Worm (Caenorhabditis elegans) whole organism, L4 larva: ENCODE data around the gene hpo-28.

Source experiments
- Y75B8A.6 ChIP-seq: fragments of 200-800 bp; sonication (Bioruptor generic); IDR thresholded peaks from 2 replicates; pipeline ENCODE4 v1.3.6; 2022; ENCODE audit warnings: missing genetic modification reagents, missing genetic modification characterization, missing compliant biosample characterization
- ZK546.5 ChIP-seq, 2 experiments: sonication (generic microtip); optimal IDR thresholded peaks; 2 replicates each; lab custom pipeline; 2017; ENCODE audit warnings: missing biosample characterization in 2 of 2, missing genetic modification characterization in 2 of 2
- aha-1 ChIP-seq: fragments of 150-350 bp; peaks from one replicate; lab custom pipeline; 2014; ENCODE audit warnings: missing biosample characterization, missing genetic modification characterization
- aly-2 ChIP-seq: sonication (generic microtip); optimal IDR thresholded peaks from 2 replicates; lab custom pipeline; 2018; ENCODE audit warnings: missing biosample characterization, missing genetic modification characterization
- arid-1 ChIP-seq: fragments of 200-800 bp; sonication (Bioruptor generic); conservative IDR thresholded peaks from 2 replicates; pipeline ENCODE4 v1.3.6; 2022; ENCODE audit warnings: missing genetic modification reagents, missing genetic modification characterization, missing compliant biosample characterization
- attf-4 ChIP-seq: sonication (generic microtip); optimal IDR thresholded peaks from 3 replicates; lab custom pipeline; 2017; ENCODE audit warnings: missing biosample characterization, missing genetic modification characterization
- ceh-20 ChIP-seq: fragments of 200-800 bp; sonication (Bioruptor generic); IDR thresholded peaks from 2 replicates; pipeline ENCODE4 v1.3.6; 2022; ENCODE audit warnings: missing genetic modification reagents, missing genetic modification characterization, missing compliant biosample characterization
- ceh-44 ChIP-seq: fragments of 200-800 bp; sonication (Bioruptor generic); IDR thresholded peaks from 2 replicates; pipeline ENCODE4 v1.3.6; 2022; ENCODE audit warnings: missing genetic modification reagents, missing genetic modification characterization, missing compliant biosample characterization
- ceh-82 ChIP-seq: sonication (generic microtip); optimal IDR thresholded peaks from 2 replicates; lab custom pipeline; 2017; ENCODE audit warnings: missing biosample characterization, missing genetic modification characterization
- ctbp-1 ChIP-seq: fragments of 200-800 bp; sonication (Bioruptor generic); IDR thresholded peaks from 2 replicates; pipeline ENCODE4 v1.3.6; 2022; ENCODE audit warnings: missing genetic modification reagents, missing genetic modification characterization, missing compliant biosample characterization
- dmd-6 ChIP-seq: fragments of 200-800 bp; sonication (Bioruptor generic); IDR thresholded peaks from 2 replicates; pipeline ENCODE4 v1.3.6; 2022; ENCODE audit warnings: missing genetic modification reagents, missing genetic modification characterization, missing compliant biosample characterization
- dve-1 ChIP-seq: sonication (generic microtip); optimal IDR thresholded peaks from 2 replicates; lab custom pipeline; 2017; ENCODE audit warnings: antibody characterized with exemption, mild to moderate bottlenecking, missing genetic modification characterization, missing compliant biosample characterization; ENCODE audit not compliant: insufficient read depth
- gei-8 ChIP-seq: fragments of 200-800 bp; sonication (Bioruptor generic); optimal IDR thresholded peaks from 2 replicates; lab custom pipeline; 2018; ENCODE audit warnings: mild to moderate bottlenecking, missing genetic modification characterization, missing compliant biosample characterization
- hlh-30 ChIP-seq: sonication (generic microtip); optimal IDR thresholded peaks from 2 replicates; lab custom pipeline; 2017; ENCODE audit warnings: antibody characterized with exemption, mild to moderate bottlenecking, missing genetic modification characterization, missing compliant biosample characterization; ENCODE audit not compliant: insufficient read depth
- hmg-1.1 ChIP-seq: fragments of 200-800 bp; sonication (Bioruptor generic); IDR thresholded peaks from 2 replicates; pipeline ENCODE4 v1.3.6; 2022; ENCODE audit warnings: missing genetic modification reagents, missing genetic modification characterization, missing compliant biosample characterization
- lim-7 ChIP-seq: fragments of 200-800 bp; sonication (Bioruptor generic); IDR thresholded peaks from 2 replicates; pipeline ENCODE4 v1.3.6; 2022; ENCODE audit warnings: missing genetic modification characterization, missing compliant biosample characterization
- lin-15B ChIP-seq: fragments of 150-350 bp; sonication (generic microtip); optimal IDR thresholded peaks from 3 replicates; lab custom pipeline; 2014; ENCODE audit warnings: missing biosample characterization, missing genetic modification characterization
- lsy-2 ChIP-seq, 2 experiments: fragments of 150-350 bp in 1 of 2; sonication (generic microtip) in 1 of 2; optimal IDR thresholded peaks; 2 replicates each; lab custom pipeline; 2014 to 2017; ENCODE audit warnings: missing biosample characterization in 2 of 2, missing genetic modification characterization in 2 of 2
- madf-5 ChIP-seq, 2 experiments: fragments of 200-800 bp; sonication (Bioruptor generic); IDR thresholded peaks; 2 replicates each; pipeline ENCODE4 v1.3.6; 2022; ENCODE audit warnings: missing compliant biosample characterization in 2 of 2, missing genetic modification characterization in 2 of 2
- mdt-29 ChIP-seq: fragments of 200-800 bp; sonication (Bioruptor generic); IDR thresholded peaks from 2 replicates; pipeline ENCODE4 v1.3.6; 2022; ENCODE audit warnings: missing genetic modification reagents, missing genetic modification characterization, missing compliant biosample characterization
- mep-1 ChIP-seq: fragments of 150-350 bp; sonication (generic microtip); optimal IDR thresholded peaks from 3 replicates; lab custom pipeline; 2014; ENCODE audit warnings: missing biosample characterization, missing genetic modification characterization
- mxl-3 ChIP-seq: fragments of 200-800 bp; sonication (Bioruptor generic); optimal IDR thresholded peaks from 2 replicates; lab custom pipeline; 2018; ENCODE audit warnings: mild to moderate bottlenecking, missing genetic modification characterization, missing compliant biosample characterization
- nhr-76 ChIP-seq: fragments of 150-350 bp; optimal IDR thresholded peaks from 2 replicates; lab custom pipeline; 2014; ENCODE audit warnings: missing biosample characterization, missing genetic modification characterization
- pha-4 ChIP-seq, 2 experiments: fragments of 150-350 bp in 1 of 2; fragments of 200-800 bp in 1 of 2; sonication (Bioruptor generic) in 1 of 2; IDR thresholded peaks in 1 of 2; optimal IDR thresholded peaks in 1 of 2; 2 replicates each; pipeline versions ENCODE4 v1.3.6 to Lab custom; 2014 to 2022; ENCODE audit warnings: missing genetic modification characterization in 2 of 2, missing genetic modification reagents in 2 of 2, missing biosample characterization in 1 of 2, missing compliant biosample characterization in 1 of 2
- sdz-12 ChIP-seq: fragments of 200-800 bp; sonication (Bioruptor generic); optimal IDR thresholded peaks from 2 replicates; lab custom pipeline; 2018; ENCODE audit warnings: mild to moderate bottlenecking, missing genetic modification characterization, missing compliant biosample characterization
- set-16 ChIP-seq: fragments of 200-800 bp; sonication (Bioruptor generic); IDR thresholded peaks from 2 replicates; pipeline ENCODE4 v1.3.6; 2022; ENCODE audit warnings: missing genetic modification reagents, missing genetic modification characterization, missing compliant biosample characterization
- spr-1 ChIP-seq: sonication (generic microtip); optimal IDR thresholded peaks from 2 replicates; lab custom pipeline; 2016; ENCODE audit warnings: mild to moderate bottlenecking, missing genetic modification characterization, missing compliant biosample characterization
- unc-39 ChIP-seq: sonication (generic microtip); optimal IDR thresholded peaks from 2 replicates; lab custom pipeline; 2017; ENCODE audit warnings: missing biosample characterization, missing genetic modification characterization
- unc-62 ChIP-seq, 3 experiments: fragments of 150-350 bp in 1 of 3; sonication (generic microtip); optimal IDR thresholded peaks in 2 of 3; peaks in 1 of 3; 1 replicate in 1 of 3; 2 replicates in 2 of 3; lab custom pipeline; 2014 to 2017; ENCODE audit warnings: missing biosample characterization in 3 of 3, missing genetic modification characterization in 3 of 3, missing genetic modification reagents in 3 of 3, missing genotype in 1 of 3
- vab-7 ChIP-seq: fragments of 200-800 bp; sonication (Bioruptor generic); IDR thresholded peaks from 2 replicates; pipeline ENCODE4 v1.3.6; 2022; ENCODE audit warnings: missing genetic modification reagents, missing genetic modification characterization, missing compliant biosample characterization
- zip-2 ChIP-seq: fragments of 150-350 bp; optimal IDR thresholded peaks from 2 replicates; lab custom pipeline; 2014; ENCODE audit warnings: missing biosample characterization, missing genetic modification characterization

hpo-28 gene

DNA sequence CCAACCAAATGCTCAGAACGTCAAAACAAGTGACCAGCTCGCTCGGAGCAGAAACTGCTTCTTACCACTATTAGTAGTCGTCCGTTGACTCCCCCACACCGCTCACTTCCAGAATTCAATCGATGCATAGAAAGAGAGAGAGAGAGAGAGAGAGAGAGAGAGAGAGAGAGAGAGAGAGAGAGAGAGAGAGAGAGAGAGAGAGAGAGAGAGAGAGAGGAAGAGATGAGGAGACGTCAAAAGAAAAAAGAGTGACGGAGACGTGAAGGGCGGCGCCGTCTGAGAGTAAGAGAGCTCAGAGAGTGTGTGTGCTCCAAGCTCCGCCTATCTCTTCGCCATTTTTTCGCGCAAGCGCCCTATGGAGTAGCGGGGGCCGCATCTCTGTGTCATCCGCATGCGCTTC is 46.1 kb upstream of the hpo-28 start, which contains the start of gene ida-1:
Gene ida-1 (plus strand): TSS at position 336 of the 400 bp plus-strand sequence.
- TF ChIP-seq lin-15B (no peak), hmg-1.1 (GFP tag; lab: Robert Waterston, UW) (peak; percentile 47), attf-4 (tag; lab: Kevin White, UChicago) (no peak), aha-1 (tag; lab: Kevin White, UChicago) (peak; percentile 32), hlh-30 (peak; percentile 15), mdt-29 (GFP tag; lab: Robert Waterston, UW) (no peak), lsy-2 (tag; optimal IDR thresholded peaks at IDR 0.05; lab: Kevin White, UChicago) (peak; percentile 31 to 33), sdz-12 (no peak), set-16 (peak; percentile 90), vab-7 (GFP tag; lab: Robert Waterston, UW) (0 out of 2 replicates have a peak, but pooled peaks have one; percentile 11), unc-62 (GFP tag; optimal IDR thresholded peaks at IDR 0.05 in 1 of 2; lab: Kevin White, UChicago) (peak in 1 of 2 experiments; percentile 95), unc-62 (tag; optimal IDR thresholded peaks at IDR 0.05; lab: Kevin White, UChicago) (no peak), ceh-20 (GFP tag; lab: Robert Waterston, UW) (0 out of 2 replicates have a peak, but pooled peaks have one; percentile 42), pha-4 (GFP tag; IDR thresholded peaks at IDR 0.05; lab: Robert Waterston, UW) (peak; percentile 55; the same call in 1 of the 2 replicates), pha-4 (tag; optimal IDR thresholded peaks at IDR 0.05; lab: Kevin White, UChicago) (no peak), mep-1 (tag; lab: Kevin White, UChicago) (peak; percentile 36), dmd-6 (GFP tag; lab: Robert Waterston, UW) (0 out of 2 replicates have a peak, but pooled peaks have one; percentile 7), ctbp-1 (peak; percentile 64; the same call in 1 of the 2 replicates), ceh-44 (GFP tag; lab: Robert Waterston, UW) (no peak)

DNA sequence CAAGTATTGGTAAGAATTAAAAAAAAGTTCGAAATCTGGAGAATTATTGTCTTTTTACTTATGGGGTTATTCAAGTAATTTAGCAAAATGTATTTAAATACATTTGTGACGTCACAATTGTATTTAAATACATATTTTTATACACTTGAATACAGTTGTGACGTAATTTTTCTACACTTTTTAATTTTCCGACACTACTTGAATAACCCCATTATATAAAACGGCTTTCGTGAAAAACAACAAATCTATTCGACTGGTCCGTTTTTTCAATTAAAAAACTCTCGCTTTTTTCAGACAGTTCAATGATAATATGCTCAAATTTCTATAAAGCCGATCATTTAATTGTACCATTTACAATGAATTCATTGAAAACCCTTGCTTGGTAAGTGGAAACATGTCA is 41.4 kb upstream of the hpo-28 start:
- TF ChIP-seq madf-5 (GFP tag; IDR thresholded peaks at IDR 0.05; lab: Robert Waterston, UW), result no peak
- TF ChIP-seq spr-1 (tag; lab: Kevin White, UChicago), result no peak
- TF ChIP-seq ceh-82 (tag; lab: Kevin White, UChicago), result no peak
- TF ChIP-seq unc-39 (tag; lab: Kevin White, UChicago), result no peak
- TF ChIP-seq dmd-6 (GFP tag; lab: Robert Waterston, UW), result no peak
- TF ChIP-seq dve-1 (tag; lab: Kevin White, UChicago), result no peak
- TF ChIP-seq nhr-76 (tag; lab: Kevin White, UChicago), result no peak

DNA sequence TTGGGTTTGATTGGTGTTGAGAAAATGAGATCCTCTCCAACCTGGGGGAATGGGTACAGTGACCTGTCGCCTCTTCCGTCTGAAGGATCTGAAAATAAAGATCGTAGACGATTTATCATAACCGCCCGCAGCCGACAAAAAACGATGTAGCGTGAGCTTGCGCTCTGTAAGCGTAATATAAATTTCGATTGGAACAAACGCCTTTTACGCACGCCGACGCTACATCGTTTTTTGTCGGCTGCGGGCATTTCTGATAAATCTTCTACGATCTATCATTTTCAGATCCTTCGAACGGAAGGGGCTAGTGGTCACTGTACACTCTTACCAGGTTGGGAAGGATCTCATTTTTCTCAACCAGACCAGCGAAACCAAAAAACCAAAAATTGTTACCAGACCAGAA is 39.2 kb upstream of the hpo-28 start:
- TF ChIP-seq aly-2 (tag; lab: Kevin White, UChicago) (no peak), aha-1 (tag; lab: Kevin White, UChicago) (peak; percentile 63)

DNA sequence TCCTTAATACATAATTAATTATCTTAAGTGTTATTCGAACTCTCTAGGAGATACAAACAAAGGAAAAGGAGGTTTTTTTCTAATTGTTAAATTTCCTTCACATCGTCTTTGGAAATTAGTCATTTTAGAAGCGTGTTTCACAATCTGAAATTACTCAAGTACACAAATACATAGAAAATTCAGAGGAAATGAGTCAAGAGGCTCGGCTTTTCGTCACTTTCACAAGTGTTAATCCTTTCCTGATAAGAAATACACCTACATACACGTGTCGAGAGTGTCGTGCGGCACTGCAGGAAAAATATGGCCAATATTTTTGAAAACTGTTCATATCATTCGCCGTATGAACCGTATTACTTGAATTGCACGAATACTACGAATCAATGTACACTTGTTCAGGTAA is 38.1 kb upstream of the hpo-28 start, which contains the start of gene B0244.4:
Gene B0244.4 (plus strand): TSS at position 301 of the 400 bp plus-strand sequence.
- TF ChIP-seq arid-1 (GFP tag; lab: Robert Waterston, UW), result no peak
- TF ChIP-seq mxl-3 (GFP tag; lab: Kevin White, UChicago), result no peak
- no peak for TF ChIP-seq Y75B8A.6 (GFP tag; lab: Robert Waterston, UW)
- TF ChIP-seq mep-1 (tag; lab: Kevin White, UChicago), result no peak
- TF ChIP-seq gei-8, result no peak
- TF ChIP-seq dve-1 (tag; lab: Kevin White, UChicago), result no peak
- no peak for TF ChIP-seq lim-7 (GFP tag; lab: Robert Waterston, UW)
- TF ChIP-seq ZK546.5 (tag; optimal IDR thresholded peaks at IDR 0.05; lab: Kevin White, UChicago), result no peak
- no peak for TF ChIP-seq sdz-12

DNA sequence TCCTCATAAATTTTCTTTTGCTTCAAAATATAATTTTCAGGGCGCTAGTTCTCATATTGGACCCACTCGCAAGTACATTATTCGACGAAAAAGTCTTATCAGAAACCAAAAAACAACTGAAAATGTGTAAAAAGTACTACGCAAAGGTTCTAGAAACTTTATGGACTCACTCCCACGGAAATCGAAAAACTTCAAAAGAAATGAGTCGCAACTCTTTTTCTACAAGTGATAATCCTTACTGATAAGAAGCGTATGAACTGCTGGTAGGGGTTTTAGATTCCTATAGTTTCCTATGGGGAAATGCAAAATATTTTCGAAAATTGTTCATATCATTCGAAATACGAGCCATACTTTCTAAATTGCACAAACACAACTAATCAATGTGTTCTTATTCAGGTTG is 35.5 kb upstream of the hpo-28 start, which contains the start of gene B0244.5:
Gene B0244.5 (plus strand): TSS at position 301 of the 400 bp plus-strand sequence.
- no peak for TF ChIP-seq zip-2 (tag; lab: Kevin White, UChicago)
